Worm (Caenorhabditis elegans) whole organism, midembryonic: ENCODE results near the gene F22B7.1.

ENCODE experiments used
- cog-1 ChIP-seq: sonication (generic microtip); optimal IDR thresholded peaks from 2 replicates; lab custom pipeline; 2016; ENCODE audit warnings: missing genetic modification characterization, missing compliant biosample characterization
- flt-1 ChIP-seq: fragments of 200-800 bp; sonication (Bioruptor generic); IDR thresholded peaks from 2 replicates; pipeline ENCODE4 v1.3.6; 2022; ENCODE audit warnings: missing genetic modification characterization, missing compliant biosample characterization
- med-1 ChIP-seq: sonication (generic microtip); optimal IDR thresholded peaks from 2 replicates; lab custom pipeline; 2017; ENCODE audit warnings: missing genetic modification characterization, mild to moderate bottlenecking, missing compliant biosample characterization, antibody characterized with exemption, missing genetic modification reagents; ENCODE audit not compliant: insufficient read depth
- tab-1 ChIP-seq: fragments of 200-800 bp; sonication (Bioruptor generic); IDR thresholded peaks from 2 replicates; pipeline ENCODE4 v1.3.6; 2022; ENCODE audit warnings: missing genetic modification characterization, missing compliant biosample characterization
- ztf-23 ChIP-seq: fragments of 200-800 bp; sonication (Bioruptor generic); IDR thresholded peaks from 2 replicates; pipeline ENCODE4 v1.3.6; 2022; ENCODE audit warnings: missing genetic modification reagents, missing genetic modification characterization, missing compliant biosample characterization

DNA sequence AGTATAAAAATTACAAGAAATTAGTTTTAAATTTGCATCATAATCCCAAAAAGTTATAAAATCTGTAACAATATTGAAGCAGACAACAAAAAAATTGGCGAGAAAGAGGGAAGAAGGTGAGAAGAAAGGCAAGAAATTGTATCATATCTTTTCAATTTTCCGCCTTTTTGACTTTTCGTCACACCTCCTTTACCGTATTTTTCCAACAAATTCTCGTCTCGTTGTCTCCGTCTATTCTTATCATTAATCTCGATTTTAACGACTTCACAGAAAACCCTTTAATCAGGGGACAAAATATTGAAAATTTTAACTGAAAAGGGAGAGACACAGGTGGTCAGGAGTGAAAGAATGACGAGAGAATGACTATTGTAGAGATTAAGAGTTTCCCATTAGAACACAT, 47.8 kb downstream of the F22B7.1 start:
- no peak for TF ChIP-seq med-1 (GFP tag; lab: Kevin White, UChicago)
- no peak for TF ChIP-seq tab-1 (GFP tag; lab: Robert Waterston, UW)
- TF ChIP-seq flt-1 (GFP tag; lab: Robert Waterston, UW): no peak
- no peak for TF ChIP-seq ztf-23
- no peak for TF ChIP-seq cog-1
